Worm (Caenorhabditis elegans) whole organism, late embryonic: ENCODE results near the gene ergi-3.

ENCODE experiments used
- ama-1 ChIP-seq: fragments of 150-350 bp; optimal IDR thresholded peaks from 2 replicates; lab custom pipeline; 2014
- ets-4 ChIP-seq: sonication (generic microtip); optimal IDR thresholded peaks from 2 replicates; lab custom pipeline; 2016; ENCODE audit warnings: missing genetic modification characterization, missing compliant biosample characterization
- hlh-15 ChIP-seq: sonication (generic microtip); optimal IDR thresholded peaks from 2 replicates; lab custom pipeline; 2016; ENCODE audit warnings: missing genetic modification characterization, missing compliant biosample characterization
- hlh-30 ChIP-seq: sonication (generic microtip); optimal IDR thresholded peaks from 2 replicates; lab custom pipeline; 2017; ENCODE audit warnings: antibody characterized with exemption, missing genetic modification characterization, missing compliant biosample characterization; ENCODE audit not compliant: insufficient read depth
- hlh-8 ChIP-seq: sonication (generic microtip); optimal IDR thresholded peaks from 2 replicates; lab custom pipeline; 2016; ENCODE audit warnings: missing genotype, missing genetic modification characterization, missing compliant biosample characterization
- pha-4 ChIP-seq: fragments of 150-350 bp; optimal IDR thresholded peaks from 2 replicates; lab custom pipeline; 2018; ENCODE audit warnings: missing biosample characterization, missing genetic modification reagents, missing genetic modification characterization
- pqm-1 ChIP-seq: sonication (generic microtip); optimal IDR thresholded peaks from 2 replicates; lab custom pipeline; 2016; ENCODE audit warnings: missing genetic modification characterization, missing compliant biosample characterization
- sox-4 ChIP-seq: sonication (generic microtip); optimal IDR thresholded peaks from 2 replicates; lab custom pipeline; 2017; ENCODE audit warnings: mild to moderate bottlenecking, missing genetic modification characterization, inconsistent platforms, missing compliant biosample characterization
- syd-9 ChIP-seq: sonication (generic microtip); optimal IDR thresholded peaks from 2 replicates; lab custom pipeline; 2016; ENCODE audit warnings: mild to moderate bottlenecking, missing genetic modification characterization, moderate library complexity, missing compliant biosample characterization
- unc-3 ChIP-seq, 2 experiments: fragments of 200-800 bp in 1 of 2; sonication (Bioruptor generic) in 1 of 2; sonication (generic microtip) in 1 of 2; conservative IDR thresholded peaks in 1 of 2; optimal IDR thresholded peaks in 1 of 2; 2 replicates each; pipeline versions ENCODE4 v1.3.6 to Lab custom; 2016 to 2022; ENCODE audit warnings: missing compliant biosample characterization in 2 of 2, missing genetic modification characterization in 2 of 2, missing genetic modification reagents in 1 of 2
- unc-86 ChIP-seq: sonication (generic microtip); optimal IDR thresholded peaks from 2 replicates; lab custom pipeline; 2016; ENCODE audit warnings: missing genetic modification characterization, missing compliant biosample characterization

- TF ChIP-seq hlh-15 (tag; lab: Kevin White, UChicago) (no peak), unc-3 (GFP tag; conservative IDR thresholded peaks at IDR 0.05; lab: Robert Waterston, UW) (no peak), unc-3 (tag; optimal IDR thresholded peaks at IDR 0.05; lab: Kevin White, UChicago) (no peak), hlh-30 (tag; lab: Kevin White, UChicago) (no peak), sox-4 (tag; lab: Kevin White, UChicago) (no peak), pha-4 (tag; lab: Kevin White, UChicago) (no peak), syd-9 (tag; lab: Kevin White, UChicago) (no peak), ets-4 (no peak), pqm-1 (tag; lab: Kevin White, UChicago) (no peak), unc-86 (tag; lab: Kevin White, UChicago) (no peak), ama-1 (lab: Kevin White, UChicago) (no peak), hlh-8 (tag; lab: Kevin White, UChicago) (no peak)
Measured at ce11 chrX:15609698-15610097, 6.9 kb downstream of the ergi-3 start.
